Worm (Caenorhabditis elegans) whole organism, L1 larva: ENCODE measurements around the gene gdi-1.

Source experiments
- lin-13 ChIP-seq: fragments of 150-350 bp; optimal IDR thresholded peaks from 2 replicates; lab custom pipeline; 2014; ENCODE audit warnings: missing biosample characterization, missing genetic modification reagents, missing genetic modification characterization
- mab-9 ChIP-seq: fragments of 200-800 bp; sonication (Bioruptor generic); IDR thresholded peaks from 2 replicates; pipeline ENCODE4 v1.3.6; 2022; ENCODE audit warnings: missing genetic modification reagents, missing genetic modification characterization, missing compliant biosample characterization

DNA sequence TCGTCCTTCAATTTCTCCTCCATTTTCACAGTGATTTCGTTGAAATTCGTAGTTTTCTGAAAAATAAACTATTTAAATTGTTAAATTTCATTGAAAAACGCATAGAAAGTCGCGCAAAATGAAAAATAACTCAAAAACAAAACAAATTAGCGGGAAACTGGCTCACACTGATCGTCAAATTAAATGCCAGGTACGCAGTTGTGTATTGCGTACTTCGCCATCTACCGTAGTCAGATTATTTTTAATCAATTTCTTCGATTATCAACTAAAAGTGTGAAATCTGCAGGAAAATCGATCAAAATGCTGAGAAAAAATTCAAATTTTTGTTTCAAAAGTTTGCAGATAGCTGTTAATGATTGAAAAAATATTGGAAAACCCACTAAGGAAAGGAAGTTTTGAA, 37.8 kb downstream of the gdi-1 start, which contains the start of gene Y57G11C.499:
- TF ChIP-seq lin-13 (GFP tag; lab: Kevin White, UChicago) (no peak), mab-9 (GFP tag; lab: Robert Waterston, UW) (no peak)
